Fruit fly (Drosophila melanogaster) whole organism, embryonic: ENCODE measurements around the gene CG14655.
A peak's percentile ranks its signal among the peaks of the same experiment; 100 is the strongest.

Experiments
- CG10274 ChIP-seq: fragments of 200-800 bp; sonication (Bioruptor generic); optimal IDR thresholded peaks from 3 replicates; lab custom pipeline; 2017; ENCODE audit warnings: missing biosample characterization, mild to moderate bottlenecking, missing genetic modification characterization
- CG10979 ChIP-seq: fragments of 200-800 bp; sonication (Bioruptor generic); optimal IDR thresholded peaks from 2 replicates; lab custom pipeline; 2018; ENCODE audit warnings: missing biosample characterization, mild to moderate bottlenecking, missing genetic modification characterization, moderate library complexity
- CG11093 ChIP-seq: fragments of 200-800 bp; sonication (Bioruptor generic); IDR thresholded peaks from 3 replicates; pipeline ENCODE4 v1.3.6; 2022; ENCODE audit warnings: missing biosample characterization, missing genetic modification characterization
- CG12236 ChIP-seq: fragments of 200-800 bp; sonication (Bioruptor generic); optimal IDR thresholded peaks from 2 replicates; lab custom pipeline; 2016; ENCODE audit warnings: missing biosample characterization, missing genetic modification characterization
- CG15269 ChIP-seq: fragments of 200-800 bp; sonication (Bioruptor generic); optimal IDR thresholded peaks from 2 replicates; lab custom pipeline; 2018; ENCODE audit warnings: missing biosample characterization, mild to moderate bottlenecking, missing genetic modification characterization, moderate library complexity
- CG15514 ChIP-seq: fragments of 200-800 bp; sonication (Bioruptor generic); optimal IDR thresholded peaks from 3 replicates; lab custom pipeline; 2017; ENCODE audit warnings: missing biosample characterization, missing genetic modification characterization, mild to moderate bottlenecking, moderate library complexity, missing genetic modification reagents
- CG17328 ChIP-seq: fragments of 200-800 bp; sonication (Bioruptor generic); IDR thresholded peaks from 2 replicates; pipeline ENCODE4 v1.3.6; 2022; ENCODE audit warnings: missing biosample characterization, missing genetic modification characterization
- CG18599 ChIP-seq: fragments of 200-800 bp; sonication (Bioruptor generic); optimal IDR thresholded peaks from 3 replicates; lab custom pipeline; 2017; ENCODE audit warnings: missing biosample characterization, missing genetic modification characterization, mild to moderate bottlenecking, moderate library complexity, missing genetic modification reagents
- CG18619 ChIP-seq: fragments of 200-800 bp; sonication (Bioruptor generic); optimal IDR thresholded peaks from 3 replicates; lab custom pipeline; 2017; ENCODE audit warnings: missing biosample characterization, mild to moderate bottlenecking, missing genetic modification characterization
- CG2202 ChIP-seq: fragments of 200-800 bp; sonication (Bioruptor generic); optimal IDR thresholded peaks from 2 replicates; lab custom pipeline; 2018; ENCODE audit warnings: missing biosample characterization, mild to moderate bottlenecking, missing genetic modification characterization
- CG2678 ChIP-seq: fragments of 200-800 bp; sonication (Bioruptor generic); optimal IDR thresholded peaks from 3 replicates; lab custom pipeline; 2019; ENCODE audit warnings: missing biosample characterization, mild to moderate bottlenecking, missing genetic modification characterization, moderate library complexity
- CG32772 ChIP-seq: fragments of 200-800 bp; sonication (Bioruptor generic); IDR thresholded peaks from 2 replicates; pipeline ENCODE4 v1.3.6; 2022; ENCODE audit warnings: missing biosample characterization, missing genetic modification characterization
- CG3726 ChIP-seq: fragments of 200-800 bp; sonication (Bioruptor generic); IDR thresholded peaks from 3 replicates; pipeline ENCODE4, ENCODE4 v1.3.6; 2022; ENCODE audit warnings: missing biosample characterization, missing genetic modification characterization
- CG3847 ChIP-seq: fragments of 200-800 bp; sonication (Bioruptor generic); IDR thresholded peaks from 2 replicates; pipeline ENCODE4 v1.3.6; 2022; ENCODE audit warnings: missing biosample characterization, missing genetic modification characterization
- CG5180 ChIP-seq: fragments of 200-800 bp; sonication (Bioruptor generic); optimal IDR thresholded peaks from 3 replicates; lab custom pipeline; 2017; ENCODE audit warnings: missing biosample characterization, missing genetic modification characterization, mild to moderate bottlenecking, moderate library complexity, missing genetic modification reagents
- CG6175 ChIP-seq: fragments of 200-800 bp; sonication (Bioruptor generic); IDR thresholded peaks from 3 replicates; pipeline ENCODE4 v1.3.6; 2022; ENCODE audit warnings: missing biosample characterization, missing genetic modification characterization
- CG6272 ChIP-seq: fragments of 200-800 bp; sonication (Bioruptor generic); IDR thresholded peaks from 2 replicates; pipeline ENCODE4 v1.3.6; 2022; ENCODE audit warnings: missing biosample characterization, missing genetic modification characterization
- CG7839 ChIP-seq: fragments of 200-800 bp; sonication (Bioruptor generic); optimal IDR thresholded peaks from 3 replicates; lab custom pipeline; 2018; ENCODE audit warnings: missing biosample characterization, mild to moderate bottlenecking, missing genetic modification characterization, moderate library complexity
- CG8089 ChIP-seq: fragments of 200-800 bp; sonication (Bioruptor generic); optimal IDR thresholded peaks from 3 replicates; lab custom pipeline; 2016; ENCODE audit warnings: missing biosample characterization, missing genetic modification characterization
- CG8281 ChIP-seq: fragments of 200-800 bp; sonication (Bioruptor generic); optimal IDR thresholded peaks from 2 replicates; lab custom pipeline; 2018; ENCODE audit warnings: missing biosample characterization, mild to moderate bottlenecking, missing genetic modification characterization, moderate library complexity
- Camta ChIP-seq: fragments of 200-800 bp; sonication (Bioruptor generic); optimal IDR thresholded peaks from 2 replicates; lab custom pipeline; 2016; ENCODE audit warnings: missing biosample characterization, missing genetic modification characterization
- Dbx ChIP-seq: fragments of 200-800 bp; sonication (Bioruptor generic); IDR thresholded peaks from 3 replicates; pipeline ENCODE4 v1.3.6; 2022; ENCODE audit warnings: missing biosample characterization, missing genetic modification characterization
- Dfd ChIP-seq, 2 experiments: fragments of >200 bp; optimal IDR thresholded peaks; 2 replicates each; lab custom pipeline; 2017; ENCODE audit warnings: missing biosample characterization in 2 of 2, missing genetic modification characterization in 2 of 2
- Dll ChIP-seq: fragments of 200-800 bp; sonication (Bioruptor generic); IDR thresholded peaks from 4 replicates; pipeline ENCODE4 v1.3.6; 2022; ENCODE audit warnings: missing biosample characterization, missing genetic modification characterization; ENCODE audit not compliant: partially characterized antibody
- HmgD ChIP-seq: fragments of 200-800 bp; sonication (Bioruptor generic); optimal IDR thresholded peaks from 3 replicates; lab custom pipeline; 2016; ENCODE audit warnings: missing biosample characterization, missing genetic modification characterization
- Ptx1 ChIP-seq: fragments of 200-800 bp; sonication (Bioruptor generic); IDR thresholded peaks from 2 replicates; pipeline ENCODE4 v1.3.6; 2022; ENCODE audit warnings: missing biosample characterization, missing genetic modification characterization
- Sox100B ChIP-seq: fragments of 200-800 bp; sonication (Bioruptor generic); optimal IDR thresholded peaks from 3 replicates; lab custom pipeline; 2018; ENCODE audit warnings: missing biosample characterization, mild to moderate bottlenecking, missing genetic modification characterization
- Vsx1 ChIP-seq: fragments of 200-800 bp; sonication (Bioruptor generic); optimal IDR thresholded peaks from 2 replicates; lab custom pipeline; 2017; ENCODE audit warnings: missing biosample characterization, mild to moderate bottlenecking, missing genetic modification characterization, missing genetic modification reagents
- da ChIP-seq: fragments of 200-800 bp; sonication (Bioruptor generic); optimal IDR thresholded peaks from 2 replicates; lab custom pipeline; 2016; ENCODE audit warnings: missing biosample characterization, missing genetic modification characterization
- ems ChIP-seq: fragments of 200-800 bp; sonication (Bioruptor generic); optimal IDR thresholded peaks from 3 replicates; lab custom pipeline; 2016; ENCODE audit warnings: missing biosample characterization, missing genetic modification characterization
- eve ChIP-seq, 2 experiments: fragments of >200 bp; optimal IDR thresholded peaks; 2 replicates each; lab custom pipeline; 2017; ENCODE audit warnings: missing biosample characterization in 2 of 2, missing genetic modification characterization in 2 of 2
- fd96Cb ChIP-seq: fragments of 200-800 bp; sonication (Bioruptor generic); optimal IDR thresholded peaks from 2 replicates; lab custom pipeline; 2018; ENCODE audit warnings: missing biosample characterization, mild to moderate bottlenecking, missing genetic modification characterization, moderate library complexity
- hkb ChIP-seq, 2 experiments: fragments of 200-800 bp in 1 of 2; fragments of >200 bp in 1 of 2; sonication (Bioruptor generic) in 1 of 2; IDR thresholded peaks in 1 of 2; optimal IDR thresholded peaks in 1 of 2; 2 replicates each; pipeline versions ENCODE4 v1.3.6 to Lab custom; 2017 to 2022; ENCODE audit warnings: missing biosample characterization in 1 of 2, missing genetic modification characterization in 1 of 2
- lilli ChIP-seq: fragments of 200-800 bp; sonication (Bioruptor generic); optimal IDR thresholded peaks from 3 replicates; lab custom pipeline; 2016; ENCODE audit warnings: missing biosample characterization, missing genetic modification characterization
- nerfin-2 ChIP-seq: fragments of 200-800 bp; sonication (Bioruptor generic); IDR thresholded peaks from 2 replicates; pipeline ENCODE4 v1.3.6; 2022; ENCODE audit warnings: missing biosample characterization, missing genetic modification characterization; ENCODE audit not compliant: partially characterized antibody
- odd ChIP-seq: fragments of 200-800 bp; sonication (Bioruptor generic); optimal IDR thresholded peaks from 2 replicates; lab custom pipeline; 2017; ENCODE audit warnings: missing biosample characterization, mild to moderate bottlenecking, missing genetic modification characterization
- pan ChIP-seq, 4 experiments: fragments of >200 bp in 3 of 4; fragments of 200-800 bp in 1 of 4; sonication (Bioruptor generic) in 1 of 4; optimal IDR thresholded peaks in 3 of 4; IDR thresholded peaks in 1 of 4; 2 replicates each; pipeline versions ENCODE4 v1.3.6 to Lab custom; 2017 to 2022; ENCODE audit warnings: missing biosample characterization in 2 of 4, missing genetic modification characterization in 2 of 4, mixed read lengths in 1 of 4
- peb ChIP-seq: fragments of 200-800 bp; sonication (Bioruptor generic); IDR thresholded peaks from 2 replicates; pipeline ENCODE4 v1.3.6; 2022; ENCODE audit warnings: missing biosample characterization, missing genetic modification characterization
- pho ChIP-seq: fragments of 200-800 bp; sonication (Bioruptor generic); optimal IDR thresholded peaks from 2 replicates; lab custom pipeline; 2016; ENCODE audit warnings: missing biosample characterization, missing genetic modification characterization
- run ChIP-seq: fragments of 200-800 bp; sonication (Bioruptor generic); optimal IDR thresholded peaks from 3 replicates; lab custom pipeline; 2018; ENCODE audit warnings: missing biosample characterization, mild to moderate bottlenecking, missing genetic modification characterization
- sim ChIP-seq: fragments of 200-800 bp; sonication (Bioruptor generic); IDR thresholded peaks from 2 replicates; pipeline ENCODE4 v1.3.6; 2022; ENCODE audit warnings: missing biosample characterization, missing genetic modification characterization
- sima ChIP-seq: fragments of 200-800 bp; sonication (Bioruptor generic); optimal IDR thresholded peaks from 2 replicates; lab custom pipeline; 2016; ENCODE audit warnings: missing biosample characterization, missing genetic modification characterization
- sna ChIP-seq: fragments of 200-800 bp; sonication (Bioruptor generic); IDR thresholded peaks from 2 replicates; pipeline ENCODE4 v1.3.6; 2022; ENCODE audit warnings: missing biosample characterization, missing genetic modification characterization; ENCODE audit not compliant: partially characterized antibody
- tgo ChIP-seq: fragments of 200-800 bp; sonication (Bioruptor generic); IDR thresholded peaks from 3 replicates; pipeline ENCODE4 v1.3.6; 2022; ENCODE audit warnings: missing biosample characterization, missing genetic modification characterization
- tin ChIP-seq: fragments of 200-800 bp; sonication (Bioruptor generic); optimal IDR thresholded peaks from 3 replicates; lab custom pipeline; 2016; ENCODE audit warnings: missing biosample characterization, missing genetic modification characterization
- vnd ChIP-seq: fragments of 200-800 bp; sonication (Bioruptor generic); IDR thresholded peaks from 3 replicates; pipeline ENCODE4 v1.3.6; 2022; ENCODE audit warnings: missing biosample characterization, missing genetic modification characterization; ENCODE audit not compliant: partially characterized antibody

CG14655 gene

dm6 chr3R:4813172-4813716 lies 33.1 kb upstream of the CG14655 start (continued):
- no peak; the same call in 1 of the 2 replicates for TF ChIP-seq sna
- TF ChIP-seq Camta (GFP tag; lab: Kevin White, UChicago), result peak; percentile 31
- no peak for TF ChIP-seq Dfd (GFP tag; optimal IDR thresholded peaks at IDR 0.05; lab: Kevin White, UChicago)
- TF ChIP-seq CG3847 (GFP tag; lab: Robert Waterston, UW), result peak; percentile 66
- peak; percentile 41; the same call in 1 of the 2 replicates for TF ChIP-seq nerfin-2 (GFP tag; lab: Robert Waterston, UW)
- TF ChIP-seq HmgD (GFP tag; lab: Kevin White, UChicago), result no peak
- TF ChIP-seq pho (GFP tag; lab: Kevin White, UChicago), result peak; percentile 1
- peak; percentile 50 for TF ChIP-seq CG18599
- no peak for TF ChIP-seq CG3726 (GFP tag; lab: Robert Waterston, UW)

dm6 chr3R:4811936-4812534 lies 31.9 kb upstream of the CG14655 start, which contains the start of the genes Hus1-like and ctrip:
Gene Hus1-like (minus strand): TSS chr3R:4812096.
Gene ctrip (minus strand): TSS chr3R:4812096.
- TF ChIP-seq CG10979 (tag; lab: Kevin White, UChicago) (peak; percentile 1), Dll (GFP tag; lab: Robert Waterston, UW) (peak; percentile 61; the same call in 2 of the 4 replicates), pan (optimal IDR thresholded peaks at IDR 0.05; lab: Kevin White, UChicago) (no peak), pan (GFP tag; optimal IDR thresholded peaks at IDR 0.05 in 1 of 2, IDR thresholded peaks at IDR 0.05 in 1 of 2) (peak in 1 of 2 experiments; percentile 33), sima (GFP tag; lab: Kevin White, UChicago) (no peak), peb (GFP tag; lab: Robert Waterston, UW) (no peak), fd96Cb (tag; lab: Kevin White, UChicago) (no peak), Ptx1 (GFP tag; lab: Robert Waterston, UW) (no peak), CG15514 (GFP tag; lab: Kevin White, UChicago) (peak; percentile 50), vnd (peak; percentile 60; the same call in 2 of the 3 replicates), CG2678 (tag; lab: Kevin White, UChicago) (no peak), hkb (optimal IDR thresholded peaks at IDR 0.05; lab: Kevin White, UChicago) (no peak), hkb (GFP tag; IDR thresholded peaks at IDR 0.05; lab: Robert Waterston, UW) (peak; percentile 23; the same call in 1 of the 2 replicates), run (tag; lab: Kevin White, UChicago) (no peak), lilli (GFP tag; lab: Kevin White, UChicago) (peak; percentile 15), Dbx (peak; percentile 55; the same call in 2 of the 3 replicates), CG5180 (GFP tag; lab: Kevin White, UChicago) (no peak), CG8089 (no peak), CG18619 (no peak), da (no peak), odd (GFP tag; lab: Kevin White, UChicago) (no peak), Vsx1 (no peak), CG11093 (GFP tag; lab: Robert Waterston, UW) (no peak), CG10274 (GFP tag; lab: Kevin White, UChicago) (no peak), CG6175 (GFP tag; lab: Robert Waterston, UW) (no peak), Sox100B (GFP tag; lab: Kevin White, UChicago) (no peak), CG15269 (no peak), CG8281 (tag; lab: Kevin White, UChicago) (no peak), CG12236 (GFP tag; lab: Kevin White, UChicago) (no peak), tin (GFP tag; lab: Kevin White, UChicago) (peak; percentile 19), CG17328 (GFP tag; lab: Robert Waterston, UW) (0 out of 2 replicates have a peak, but pooled peaks have one; percentile 38), sim (GFP tag; lab: Robert Waterston, UW) (no peak), tgo (GFP tag; lab: Robert Waterston, UW) (no peak), CG7839 (tag; lab: Kevin White, UChicago) (peak; percentile 3), CG6272 (peak; percentile 47; the same call in 1 of the 2 replicates), CG2202 (tag; lab: Kevin White, UChicago) (no peak), eve (GFP tag; optimal IDR thresholded peaks at IDR 0.05; lab: Kevin White, UChicago) (no peak), CG32772 (GFP tag; lab: Robert Waterston, UW) (no peak), ems (GFP tag; lab: Kevin White, UChicago) (no peak)
